Worm (Caenorhabditis elegans): ENCODE data around the gene dpy-31.

Gene dpy-31

ce11 chrIII:7203130-7203775 is 1.2 kb downstream of the dpy-31 start:
- TF ChIP-seq ztf-4 (tag; optimal IDR thresholded peaks at IDR 0.05): no peak
- TF ChIP-seq zip-4 (GFP tag; optimal IDR thresholded peaks at IDR 0.05): no peak
- no peak for TF ChIP-seq xbp-1 (tag; optimal IDR thresholded peaks at IDR 0.05)
- no peak for TF ChIP-seq elt-2 (tag; optimal IDR thresholded peaks at IDR 0.05)
- TF ChIP-seq dpl-1 (GFP tag; optimal IDR thresholded peaks at IDR 0.05): peak in 1 of 3 experiments; percentile 5
- no peak for TF ChIP-seq ama-1 (optimal IDR thresholded peaks at IDR 0.05)
- no peak for TF ChIP-seq sptf-1 (tag; optimal IDR thresholded peaks at IDR 0.05)
- no peak for TF ChIP-seq isw-1 (GFP tag; IDR thresholded peaks at IDR 0.05)
- TF ChIP-seq elt-3 (tag; optimal IDR thresholded peaks at IDR 0.05): peak in 3 of 6 experiments; percentile 44 to 76 (median 61)
- TF ChIP-seq dsc-1 (tag; optimal IDR thresholded peaks at IDR 0.05): no peak
- TF ChIP-seq efl-3 (GFP tag; optimal IDR thresholded peaks at IDR 0.05): no peak
- no peak for TF ChIP-seq F16B12.6 (tag; optimal IDR thresholded peaks at IDR 0.05)
- TF ChIP-seq C34B4.2 (tag; optimal IDR thresholded peaks at IDR 0.05): no peak
- TF ChIP-seq mep-1 (tag; optimal IDR thresholded peaks at IDR 0.05): peak; percentile 34
- no peak for TF ChIP-seq ceh-82 (tag; optimal IDR thresholded peaks at IDR 0.05)
- TF ChIP-seq nhr-90 (tag; optimal IDR thresholded peaks at IDR 0.05; ENCODE audit: poor library complexity): peak; percentile 36
- TF ChIP-seq egl-27 (tag; optimal IDR thresholded peaks at IDR 0.05): peak in 1 of 2 experiments; percentile 6
- TF ChIP-seq fos-1 (tag; optimal IDR thresholded peaks at IDR 0.05): no peak
- TF ChIP-seq sup-37 (GFP tag; optimal IDR thresholded peaks at IDR 0.05): no peak
- TF ChIP-seq lin-15B (tag; optimal IDR thresholded peaks at IDR 0.05): no peak
- TF ChIP-seq ztf-11 (tag; optimal IDR thresholded peaks at IDR 0.05): no peak
- no peak for TF ChIP-seq pqm-1 (tag; optimal IDR thresholded peaks at IDR 0.05)
- TF ChIP-seq grh-1 (GFP tag; IDR thresholded peaks at IDR 0.05): peak; percentile 74
- no peak for TF ChIP-seq hpl-2 (GFP tag; optimal IDR thresholded peaks at IDR 0.05)
- no peak for TF ChIP-seq unc-30 (tag; optimal IDR thresholded peaks at IDR 0.05)
- no peak for TF ChIP-seq sox-4 (tag; optimal IDR thresholded peaks at IDR 0.05)
- TF ChIP-seq fkh-8 (tag; optimal IDR thresholded peaks at IDR 0.05): no peak
- TF ChIP-seq nhr-20 (tag; optimal IDR thresholded peaks at IDR 0.05): peak; percentile 51
- no peak for TF ChIP-seq C04F5.9 (tag; optimal IDR thresholded peaks at IDR 0.05)
- TF ChIP-seq ceh-8 (GFP tag; optimal IDR thresholded peaks at IDR 0.05): no peak
- TF ChIP-seq hlh-4 (tag; optimal IDR thresholded peaks at IDR 0.05): no peak
- no peak for TF ChIP-seq nhr-237 (tag; optimal IDR thresholded peaks at IDR 0.05)
- no peak for TF ChIP-seq aly-2 (tag; optimal IDR thresholded peaks at IDR 0.05)
- TF ChIP-seq ces-1 (GFP tag; optimal IDR thresholded peaks at IDR 0.05): no peak
- no peak for TF ChIP-seq nhr-11 (tag; optimal IDR thresholded peaks at IDR 0.05)
- TF ChIP-seq snu-23 (GFP tag; optimal IDR thresholded peaks at IDR 0.05): peak; percentile 56
- no peak for TF ChIP-seq C16A3.4 (tag; optimal IDR thresholded peaks at IDR 0.05)
- no peak for TF ChIP-seq egl-13 (tag; optimal IDR thresholded peaks at IDR 0.05)
- TF ChIP-seq swsn-7 (tag; optimal IDR thresholded peaks at IDR 0.05): no peak
- TF ChIP-seq irx-1 (tag; optimal IDR thresholded peaks at IDR 0.05): peak; percentile 19
- TF ChIP-seq blmp-1 (tag; optimal IDR thresholded peaks at IDR 0.05): peak; percentile 89
- TF ChIP-seq nhr-85 (tag): peak; percentile 89
- TF ChIP-seq fkh-10 (GFP tag; optimal IDR thresholded peaks at IDR 0.05): no peak
- peak; percentile 57 for TF ChIP-seq nhr-71 (tag; optimal IDR thresholded peaks at IDR 0.05)
- TF ChIP-seq nhr-12 (tag; optimal IDR thresholded peaks at IDR 0.05): no peak
- no peak for TF ChIP-seq alr-1 (tag; optimal IDR thresholded peaks at IDR 0.05; ENCODE audit: borderline replicate concordance)
- peak in 1 of 2 experiments; percentile 57 for TF ChIP-seq lsy-2 (tag; optimal IDR thresholded peaks at IDR 0.05)
- no peak for TF ChIP-seq rnt-1 (tag; optimal IDR thresholded peaks at IDR 0.05)
- peak; percentile 57 for TF ChIP-seq lin-14 (GFP tag; optimal IDR thresholded peaks at IDR 0.05)
- TF ChIP-seq tlp-1 (tag; optimal IDR thresholded peaks at IDR 0.05): no peak
- no peak for TF ChIP-seq zag-1 (tag; optimal IDR thresholded peaks at IDR 0.05)
- no peak for TF ChIP-seq snpc-4 (tag; optimal IDR thresholded peaks at IDR 0.05)
- no peak for TF ChIP-seq pax-3 (tag; optimal IDR thresholded peaks at IDR 0.05)

All from whole organism, L1 larva.